Worm (Caenorhabditis elegans) whole organism, young adult: ENCODE measurements around the gene col-103.

Experiments
- F23B12.7 ChIP-seq: sonication (generic microtip); optimal IDR thresholded peaks from 2 replicates; lab custom pipeline; 2017; ENCODE audit warnings: missing genetic modification characterization, mild to moderate bottlenecking, missing compliant biosample characterization, antibody characterized with exemption, moderate library complexity; ENCODE audit not compliant: insufficient read depth
- Y53G8AR.9 ChIP-seq: fragments of 200-800 bp; sonication (Bioruptor generic); conservative IDR thresholded peaks from 2 replicates; pipeline ENCODE4 v1.3.6; 2022; ENCODE audit warnings: missing genetic modification reagents, missing genetic modification characterization, missing compliant biosample characterization
- ama-1 ChIP-seq, 3 experiments: fragments of 150-350 bp in 1 of 3; sonication (generic microtip) in 2 of 3; optimal IDR thresholded peaks; 2 replicates each; lab custom pipeline; 2014 to 2018; ENCODE audit warnings: missing biosample characterization in 2 of 3, missing genetic modification characterization in 2 of 3, missing genetic modification reagents in 2 of 3
- him-1 ChIP-seq: sonication (generic microtip); optimal IDR thresholded peaks from 2 replicates; lab custom pipeline; 2016; ENCODE audit warnings: missing genotype, missing genetic modification reagents, missing genetic modification characterization, missing compliant biosample characterization
- let-526 ChIP-seq: fragments of 200-800 bp; sonication (Bioruptor generic); IDR thresholded peaks from 2 replicates; pipeline ENCODE4 v1.3.6; 2022; ENCODE audit warnings: missing genetic modification reagents, missing genetic modification characterization, missing compliant biosample characterization

ce11 chrIV:760267-760666, 3.2 kb downstream of the col-103 start, which contains the start of gene gst-40:
- no peak for TF ChIP-seq F23B12.7 (tag; lab: Kevin White, UChicago)
- no peak for TF ChIP-seq ama-1 (optimal IDR thresholded peaks at IDR 0.05; lab: Kevin White, UChicago)
- TF ChIP-seq ama-1 (GFP tag; optimal IDR thresholded peaks at IDR 0.05; lab: Kevin White, UChicago): no peak
- TF ChIP-seq let-526 (GFP tag; lab: Robert Waterston, UW): no peak
- no peak for TF ChIP-seq Y53G8AR.9
- TF ChIP-seq him-1: no peak
